Fruit fly (Drosophila melanogaster): ENCODE data around the gene CG3592.

CG3592 gene

DNA sequence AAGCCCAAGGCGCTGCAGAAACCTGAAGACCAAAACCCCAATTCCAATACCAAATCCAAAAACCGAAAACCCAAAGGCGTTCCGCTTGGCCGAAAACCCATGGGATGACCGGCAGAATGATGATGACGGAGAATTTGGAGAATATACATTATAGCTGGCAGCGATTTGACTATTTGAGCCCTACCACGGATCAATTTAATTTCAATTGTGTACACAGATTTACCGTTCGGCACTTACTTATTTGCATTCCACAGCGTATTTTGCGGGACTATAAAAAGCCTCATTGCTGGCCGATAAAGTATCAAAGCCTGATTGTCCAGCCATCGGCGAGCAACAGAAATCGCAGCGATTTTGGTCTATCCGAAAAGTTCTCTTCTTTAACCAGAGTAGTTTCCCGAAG, 10.2 kb downstream of the CG3592 start, which contains the start of gene CG14423:
Gene CG14423 (plus strand): TSS at position 301 of the 400 bp plus-strand sequence.
- TF ChIP-seq CG17801 (GFP tag; optimal IDR thresholded peaks at IDR 0.05; ENCODE audit: partially characterized antibody) = no peak

DNA sequence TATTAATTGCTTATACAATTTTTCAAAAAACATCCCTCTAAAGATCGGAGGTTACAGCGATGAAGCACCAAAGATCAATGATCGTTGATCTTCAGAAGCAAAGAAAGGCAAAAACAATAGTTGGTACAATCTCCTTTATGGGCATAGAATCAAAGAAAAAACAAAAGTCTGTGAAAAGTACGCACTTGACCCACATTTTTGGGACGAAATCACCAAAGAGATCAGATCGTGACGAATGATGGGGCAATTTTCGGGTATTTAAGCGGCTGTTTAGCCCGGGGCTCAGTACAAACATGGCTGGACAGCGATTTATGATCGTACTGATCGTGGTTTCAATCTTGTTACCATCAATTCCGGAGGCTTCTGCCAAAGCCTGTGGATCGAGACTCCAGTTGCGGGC, 11.9 kb downstream of the CG3592 start, which contains the start of gene CG17959:
Gene CG17959 (plus strand): TSS at position 301 of the 400 bp plus-strand sequence.
- no peak for TF ChIP-seq CG17801 (GFP tag; optimal IDR thresholded peaks at IDR 0.05; ENCODE audit: partially characterized antibody)

DNA sequence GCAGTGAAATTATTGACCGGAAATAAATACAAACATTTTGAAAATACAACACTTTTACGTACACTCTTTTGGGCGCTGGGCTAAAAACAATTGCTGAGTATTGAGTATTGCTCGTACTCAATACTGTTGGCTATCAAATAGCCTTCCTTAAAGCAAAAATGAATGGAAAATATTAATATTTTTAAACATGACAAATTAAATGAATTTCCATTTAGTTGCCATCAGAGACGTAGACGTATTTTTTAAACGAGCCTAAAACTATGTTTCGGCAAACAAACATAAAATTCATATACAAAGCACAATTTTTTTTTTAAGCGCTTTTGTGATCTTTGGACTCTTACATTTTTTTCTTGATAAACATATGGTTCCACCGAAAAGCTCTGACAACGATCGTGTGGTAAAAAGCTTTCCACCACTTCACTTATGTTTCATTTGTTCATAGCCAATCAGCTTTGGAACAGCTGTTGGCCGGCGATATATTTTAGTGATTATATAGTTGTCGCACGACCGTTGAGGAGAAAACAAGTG, 12.7 kb downstream of the CG3592 start, which contains the start of gene CG3603:
Gene CG3603 (plus strand): TSS at position 490 of the 528 bp plus-strand sequence.
- TF ChIP-seq CG17801 (GFP tag; optimal IDR thresholded peaks at IDR 0.05; ENCODE audit: partially characterized antibody) = peak; percentile 93

DNA sequence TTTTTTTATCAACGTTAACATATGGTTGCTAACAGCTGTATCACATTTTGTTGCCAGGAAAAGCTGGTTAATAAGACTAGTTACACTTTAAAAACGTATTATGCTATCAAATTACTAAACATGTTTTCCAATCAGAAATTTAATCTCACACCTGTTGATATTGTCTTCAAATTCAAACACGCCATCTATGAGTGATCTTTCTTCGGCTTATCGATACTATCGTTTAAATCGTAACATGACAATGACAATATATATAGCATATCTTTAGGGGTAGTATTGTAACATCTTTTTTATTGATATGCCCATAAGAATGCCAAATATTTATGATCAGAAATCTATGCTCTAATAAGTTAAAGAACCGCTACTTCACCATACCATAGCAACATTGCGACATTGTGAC, 14.2 kb downstream of the CG3592 start:
- no peak for TF ChIP-seq CG17801 (GFP tag; optimal IDR thresholded peaks at IDR 0.05; ENCODE audit: partially characterized antibody)

DNA sequence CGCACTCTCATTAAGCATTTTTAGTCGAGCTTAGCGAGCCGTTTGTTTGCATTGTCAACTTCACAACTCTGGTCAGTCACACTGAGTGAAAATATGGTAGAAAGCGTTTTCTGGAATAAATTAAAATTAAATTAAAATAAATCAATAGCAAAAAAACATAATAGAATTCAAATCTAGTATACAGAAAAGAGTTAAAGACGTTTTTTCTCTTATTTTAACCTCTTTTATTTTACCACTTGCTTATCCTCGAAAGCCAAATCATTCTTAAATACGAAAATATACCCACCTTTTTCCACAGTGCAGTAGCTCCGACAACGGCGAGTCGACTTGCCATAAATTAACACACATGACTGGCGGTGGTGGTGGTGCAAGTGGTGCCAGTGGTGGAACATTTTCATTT, 16.7 kb downstream of the CG3592 start:
- TF ChIP-seq CG17801 (GFP tag; optimal IDR thresholded peaks at IDR 0.05; ENCODE audit: partially characterized antibody) = no peak

DNA sequence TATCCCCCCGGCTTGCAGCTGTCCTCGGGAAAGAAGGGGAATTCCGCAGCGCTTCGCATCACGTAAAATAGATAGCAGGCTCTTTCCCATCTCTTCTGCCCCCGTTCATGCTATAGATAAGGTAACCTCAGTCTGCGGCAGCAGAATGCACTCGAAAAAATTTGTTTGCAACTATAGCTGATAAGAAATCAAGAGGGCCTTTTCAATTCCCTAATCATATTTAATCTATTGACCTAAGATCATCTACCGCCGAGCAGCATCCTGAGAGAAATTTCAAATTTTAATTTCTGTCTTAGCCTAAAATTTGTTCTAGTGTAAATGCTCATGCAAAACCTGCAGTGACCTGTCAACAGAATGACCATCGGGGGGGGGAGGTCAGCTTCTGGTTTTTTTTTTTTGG, 21.7 kb downstream of the CG3592 start:
- no peak for TF ChIP-seq CG17801 (GFP tag; optimal IDR thresholded peaks at IDR 0.05; ENCODE audit: partially characterized antibody)

DNA sequence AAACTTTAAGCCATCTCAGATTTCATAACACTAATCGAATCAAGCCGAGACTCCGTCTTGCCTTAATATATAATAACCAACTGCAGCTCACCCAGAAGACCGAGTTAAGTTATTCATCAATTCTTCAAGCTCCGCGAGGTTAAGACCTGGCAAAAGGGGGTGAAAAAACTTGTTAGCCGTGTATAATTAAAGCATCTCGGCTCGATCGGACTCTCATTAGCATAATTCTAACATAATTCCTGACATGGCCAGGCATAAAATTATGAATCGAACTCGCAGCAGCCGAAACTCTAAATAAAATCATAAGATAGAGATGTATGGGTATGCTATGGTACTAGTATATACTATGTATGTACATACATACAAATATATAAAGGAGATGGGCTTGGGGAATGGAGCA, 28.2 kb downstream of the CG3592 start:
- TF ChIP-seq CG17801 (GFP tag; optimal IDR thresholded peaks at IDR 0.05; ENCODE audit: partially characterized antibody) = no peak

DNA sequence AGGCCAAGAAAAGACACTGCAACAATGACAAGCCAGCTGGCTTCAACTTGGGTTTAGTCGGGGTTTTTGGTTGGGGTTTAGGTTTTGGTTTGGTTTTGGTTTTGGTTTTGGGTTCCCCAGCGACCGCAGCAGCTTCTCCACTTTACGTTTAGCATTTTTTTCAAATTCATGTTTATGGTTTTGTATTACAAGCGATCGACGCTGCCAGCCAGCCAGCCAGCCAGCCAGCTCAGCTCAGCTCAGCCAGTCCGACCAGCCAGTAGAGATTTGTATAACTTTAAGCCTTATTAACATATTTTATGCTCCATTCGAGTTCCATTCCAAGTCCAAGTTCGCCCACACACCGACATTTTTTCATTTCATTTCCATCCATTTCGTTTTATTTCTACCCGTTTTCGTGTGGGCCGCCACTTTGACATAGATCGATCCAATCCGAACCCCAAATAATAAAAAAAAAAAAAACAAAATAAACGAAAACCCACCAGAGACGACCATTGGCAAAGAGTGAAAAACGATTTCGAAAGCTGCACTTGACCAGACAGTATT, 28.9 kb downstream of the CG3592 start:
- TF ChIP-seq CG17801 (GFP tag; optimal IDR thresholded peaks at IDR 0.05; ENCODE audit: partially characterized antibody) = no peak

DNA sequence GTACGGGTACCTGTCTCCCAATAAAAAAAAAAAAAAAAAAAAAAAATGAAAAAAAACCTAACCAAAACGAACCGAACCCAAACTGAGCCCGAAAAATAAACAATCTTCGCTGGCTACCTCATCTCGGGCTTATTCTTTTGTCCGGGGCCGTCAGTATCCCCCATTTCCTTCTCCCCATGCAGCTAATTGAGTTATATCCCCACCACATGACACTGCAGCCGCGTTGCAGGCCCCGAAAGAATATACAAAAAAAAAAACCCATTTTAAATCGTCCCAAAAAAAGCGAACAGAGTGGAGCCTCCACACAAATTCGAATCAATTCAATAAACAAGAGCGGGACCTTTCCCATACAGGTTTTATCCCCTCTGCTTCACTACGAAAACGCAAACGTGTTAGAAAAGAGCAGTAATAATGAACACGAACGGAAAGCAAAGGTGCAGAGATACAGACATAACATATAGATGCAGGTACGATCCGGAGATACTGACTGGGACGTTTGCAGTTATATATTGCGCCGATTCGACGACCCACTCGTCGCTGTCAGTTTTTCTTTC, 29.8 kb downstream of the CG3592 start:
- no peak for TF ChIP-seq CG17801 (GFP tag; optimal IDR thresholded peaks at IDR 0.05; ENCODE audit: partially characterized antibody)

DNA sequence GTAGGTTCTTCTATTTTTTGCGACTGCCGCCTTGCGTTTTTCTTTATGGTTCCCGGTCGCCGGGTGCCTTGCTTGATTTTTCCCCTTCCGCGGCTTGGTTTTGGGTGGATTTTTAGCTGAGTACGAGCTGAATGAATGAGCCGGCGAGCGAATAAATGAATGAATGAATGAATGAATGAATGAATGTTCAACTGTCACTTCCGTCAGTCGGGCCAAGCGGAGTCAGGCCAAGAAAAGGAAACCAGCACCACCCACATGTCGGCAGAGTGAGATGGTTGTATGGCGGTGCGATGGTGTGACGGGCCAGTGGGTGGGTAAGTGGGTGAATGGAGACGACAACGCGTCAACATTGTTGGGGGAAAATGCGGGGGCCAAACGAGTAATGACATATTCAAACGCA, 34.1 kb downstream of the CG3592 start:
- TF ChIP-seq CG17801 (GFP tag; optimal IDR thresholded peaks at IDR 0.05; ENCODE audit: partially characterized antibody) = no peak

DNA sequence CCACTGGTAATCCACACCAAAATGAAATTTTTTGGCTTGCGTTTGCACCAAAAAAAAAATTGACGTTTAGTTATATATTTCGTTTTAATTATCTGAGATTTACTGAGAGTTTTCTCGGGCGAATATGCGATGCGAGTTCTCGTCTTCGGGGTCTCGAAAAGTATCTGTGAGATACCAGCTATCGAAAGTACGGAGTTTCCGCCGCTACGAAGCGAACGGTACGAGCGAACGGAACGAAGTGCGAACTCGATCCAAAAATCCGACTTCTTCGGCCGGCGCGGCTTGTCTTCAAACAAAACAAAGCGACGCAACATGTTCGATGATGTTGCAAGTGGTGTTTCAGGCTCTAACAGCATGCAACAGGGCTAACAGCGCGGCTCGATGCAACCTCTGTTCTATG, 38.7 kb downstream of the CG3592 start, which contains the start of gene rst:
Gene rst (minus strand): TSS at position 242 of the 400 bp plus-strand sequence.
- no peak for TF ChIP-seq CG17801 (GFP tag; optimal IDR thresholded peaks at IDR 0.05; ENCODE audit: partially characterized antibody)

DNA sequence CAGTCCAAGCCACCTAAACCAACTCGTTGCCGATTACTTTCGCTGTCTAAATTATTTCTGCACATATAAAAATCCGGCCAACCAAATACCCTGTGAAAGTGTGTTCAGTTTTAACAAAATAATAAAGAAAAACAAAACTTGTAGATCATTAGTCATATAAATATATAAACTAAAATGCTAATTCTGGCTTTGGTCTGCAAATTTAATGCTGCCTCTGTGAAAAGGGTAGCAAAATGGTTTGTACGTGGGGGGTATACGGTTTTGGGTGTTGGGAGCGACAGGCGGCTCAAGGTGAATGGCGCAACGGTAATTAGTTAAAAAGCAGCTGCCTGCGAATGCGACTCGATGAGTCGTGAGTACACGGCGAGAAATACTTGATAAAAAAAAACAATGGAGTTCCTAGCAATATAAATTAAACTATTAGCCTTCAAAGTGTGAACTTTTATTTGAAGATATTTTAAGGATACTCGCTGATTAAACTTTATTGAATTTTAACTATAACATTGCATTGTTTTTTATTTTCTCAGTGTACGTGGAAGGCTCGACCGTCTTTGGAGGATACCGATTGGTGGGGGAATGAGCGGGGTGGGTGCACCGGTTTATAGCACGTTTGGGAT, 43.0 kb downstream of the CG3592 start:
- TF ChIP-seq CG17801 (GFP tag; optimal IDR thresholded peaks at IDR 0.05; ENCODE audit: partially characterized antibody) = no peak

DNA sequence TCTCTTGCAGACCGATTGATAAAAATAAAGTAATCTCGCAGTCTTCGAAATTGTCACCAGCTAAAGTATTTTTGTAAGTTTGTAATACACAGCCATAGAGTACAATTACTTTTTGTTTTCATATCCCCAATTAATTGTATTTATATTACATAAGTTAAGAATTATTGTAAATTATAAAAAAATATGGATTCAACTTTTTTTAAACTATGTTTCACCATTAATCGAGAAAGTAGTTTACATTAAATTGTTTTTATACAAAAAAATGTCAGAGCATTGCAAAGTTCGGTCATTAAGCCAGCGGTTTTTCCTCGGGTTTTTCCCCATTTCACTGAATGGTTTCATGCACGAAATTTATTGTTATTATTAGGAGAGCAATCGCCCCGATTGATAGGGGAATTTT, 45.4 kb downstream of the CG3592 start:
- no peak for TF ChIP-seq CG17801 (GFP tag; optimal IDR thresholded peaks at IDR 0.05; ENCODE audit: partially characterized antibody)

DNA sequence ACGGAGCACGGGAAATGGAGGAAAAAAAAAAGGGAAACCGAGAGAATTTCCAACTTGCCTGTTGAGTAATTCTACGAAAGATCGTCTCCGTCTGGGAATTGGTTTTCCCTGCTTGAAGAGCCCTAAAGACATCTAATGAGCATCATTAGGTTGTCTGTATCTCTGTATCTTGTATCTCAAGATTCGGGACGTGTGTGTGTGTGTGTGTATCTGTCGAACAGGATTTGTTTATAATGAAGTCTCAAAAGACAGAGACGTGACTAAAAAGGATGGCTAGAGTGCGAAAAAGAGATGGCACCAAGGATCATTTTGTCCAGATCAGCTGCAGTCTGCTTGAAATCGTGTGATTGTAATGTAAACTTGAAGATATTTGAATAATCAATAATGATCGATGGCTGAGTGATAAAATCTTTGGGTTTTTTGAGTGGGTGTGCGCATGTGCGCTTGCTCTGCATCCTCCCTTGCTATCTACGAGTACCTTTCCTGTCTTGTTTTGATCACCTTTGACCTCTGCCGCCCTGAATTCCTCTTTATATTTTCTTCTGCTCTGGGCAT, 47.6 kb downstream of the CG3592 start:
- no peak for TF ChIP-seq CG17801 (GFP tag; optimal IDR thresholded peaks at IDR 0.05; ENCODE audit: partially characterized antibody)

DNA sequence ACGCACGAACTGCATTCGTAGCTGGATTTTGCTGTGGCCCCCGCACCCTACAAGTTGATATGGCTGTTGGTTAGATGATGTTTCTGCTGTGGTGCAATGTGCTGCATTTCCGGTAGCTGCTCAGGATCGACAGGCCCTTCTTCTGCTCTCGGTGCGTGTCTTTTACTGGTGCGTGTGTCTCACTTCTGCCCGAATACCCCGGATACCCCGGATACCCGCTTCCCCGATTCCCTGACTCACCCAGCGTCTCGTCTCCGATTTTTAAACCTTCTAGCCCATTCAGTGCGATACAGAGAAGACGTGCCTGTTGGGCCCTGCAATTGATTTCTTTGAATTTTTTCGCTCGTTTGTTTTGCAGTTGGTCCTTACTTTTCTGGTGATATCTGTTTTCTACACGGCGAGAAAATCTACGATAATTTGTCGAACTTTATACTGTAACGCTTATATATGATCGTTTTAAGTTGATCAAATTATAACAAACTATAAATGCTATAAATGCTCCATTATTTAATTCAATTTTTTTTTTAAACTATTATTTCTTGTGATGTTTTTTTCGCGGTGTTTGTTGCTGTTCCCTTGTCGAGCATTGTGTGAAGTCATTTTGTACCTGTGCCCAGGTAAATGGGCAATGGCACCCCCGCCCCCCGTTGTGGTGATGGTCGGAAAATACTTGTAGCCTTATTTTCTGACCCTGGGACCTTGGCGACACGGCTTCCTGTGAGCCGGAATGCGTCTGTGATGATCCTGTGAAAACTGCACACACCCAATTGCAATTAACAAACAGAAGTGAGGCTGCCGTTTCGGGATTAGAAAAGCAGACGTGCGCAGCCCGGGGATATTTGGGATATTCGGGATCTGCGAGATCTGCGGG, 50.2 kb downstream of the CG3592 start:
- no peak for TF ChIP-seq CG17801 (GFP tag; optimal IDR thresholded peaks at IDR 0.05; ENCODE audit: partially characterized antibody)

All from ovary, adult (tissue).